Fruit fly (Drosophila melanogaster) whole organism, embryonic: ENCODE data around the gene Fic.
A peak's percentile ranks its signal among the peaks of the same experiment; 100 is the strongest.

ENCODE experiments used
- Asciz ChIP-seq: fragments of 200-800 bp; sonication (Bioruptor generic); optimal IDR thresholded peaks from 2 replicates; lab custom pipeline; 2017; ENCODE audit warnings: missing biosample characterization, mild to moderate bottlenecking, missing genetic modification characterization, missing genetic modification reagents
- BtbVII ChIP-seq: fragments of 200-800 bp; sonication (Bioruptor generic); optimal IDR thresholded peaks from 3 replicates; lab custom pipeline; 2017; ENCODE audit warnings: missing biosample characterization, mild to moderate bottlenecking, missing genetic modification characterization
- CG10543 ChIP-seq: fragments of 200-800 bp; sonication (Bioruptor generic); optimal IDR thresholded peaks from 3 replicates; lab custom pipeline; 2017; ENCODE audit warnings: missing biosample characterization, mild to moderate bottlenecking, missing genetic modification characterization, moderate library complexity
- CG13775 ChIP-seq: fragments of 200-800 bp; sonication (Bioruptor generic); optimal IDR thresholded peaks from 3 replicates; lab custom pipeline; 2017; ENCODE audit warnings: missing biosample characterization, mild to moderate bottlenecking, missing genetic modification characterization
- CG14441 ChIP-seq: fragments of 200-800 bp; sonication (Bioruptor generic); IDR thresholded peaks from 2 replicates; pipeline ENCODE4 v1.3.6; 2022; ENCODE audit warnings: missing biosample characterization, missing genetic modification characterization
- CG18011 ChIP-seq: fragments of 200-800 bp; sonication (Bioruptor generic); optimal IDR thresholded peaks from 2 replicates; lab custom pipeline; 2017; ENCODE audit warnings: missing biosample characterization, missing genetic modification characterization, mild to moderate bottlenecking, moderate library complexity, missing genotype
- CG31441 ChIP-seq: fragments of 200-800 bp; sonication (Bioruptor generic); IDR thresholded peaks from 2 replicates; pipeline ENCODE4 v1.3.6; 2022; ENCODE audit warnings: missing biosample characterization, missing genetic modification characterization
- CG34376 ChIP-seq: fragments of 200-800 bp; sonication (Bioruptor generic); optimal IDR thresholded peaks from 2 replicates; lab custom pipeline; 2018; ENCODE audit warnings: missing biosample characterization, mild to moderate bottlenecking, missing genetic modification characterization
- CG42726 ChIP-seq: fragments of 200-800 bp; sonication (Bioruptor generic); IDR thresholded peaks from 2 replicates; pipeline ENCODE4 v1.3.6; 2022; ENCODE audit warnings: missing biosample characterization, missing genetic modification characterization; ENCODE audit not compliant: partially characterized antibody
- CG4617 ChIP-seq: fragments of 200-800 bp; sonication (Bioruptor generic); optimal IDR thresholded peaks from 3 replicates; lab custom pipeline; 2016; ENCODE audit warnings: missing biosample characterization, missing genetic modification characterization, borderline replicate concordance
- CG7556 ChIP-seq: fragments of 200-800 bp; sonication (Bioruptor generic); optimal IDR thresholded peaks from 2 replicates; lab custom pipeline; 2017; ENCODE audit warnings: missing biosample characterization, mild to moderate bottlenecking, missing genetic modification characterization
- CG7839 ChIP-seq: fragments of 200-800 bp; sonication (Bioruptor generic); optimal IDR thresholded peaks from 3 replicates; lab custom pipeline; 2018; ENCODE audit warnings: missing biosample characterization, mild to moderate bottlenecking, missing genetic modification characterization, moderate library complexity
- CG7928 ChIP-seq: fragments of 200-800 bp; sonication (Bioruptor generic); optimal IDR thresholded peaks from 2 replicates; lab custom pipeline; 2017; ENCODE audit warnings: missing biosample characterization, mild to moderate bottlenecking, missing genetic modification characterization
- CG8281 ChIP-seq: fragments of 200-800 bp; sonication (Bioruptor generic); optimal IDR thresholded peaks from 2 replicates; lab custom pipeline; 2018; ENCODE audit warnings: missing biosample characterization, mild to moderate bottlenecking, missing genetic modification characterization, moderate library complexity
- CG8290 ChIP-seq, 3 experiments: fragments of 200-800 bp; sonication (Bioruptor generic); optimal IDR thresholded peaks; 2 replicates each; lab custom pipeline; 2016 to 2019; ENCODE audit warnings: missing biosample characterization in 3 of 3, missing genetic modification characterization in 3 of 3, mild to moderate bottlenecking in 2 of 3, moderate library complexity in 1 of 3
- CG8478 ChIP-seq: fragments of >200 bp; optimal IDR thresholded peaks from 2 replicates; lab custom pipeline; 2018
- CG8765 ChIP-seq: fragments of 200-800 bp; sonication (Bioruptor generic); IDR thresholded peaks from 2 replicates; pipeline ENCODE4 v1.3.6; 2022; ENCODE audit warnings: missing biosample characterization, missing genetic modification characterization
- CG9797 ChIP-seq: fragments of 200-800 bp; sonication (Bioruptor generic); optimal IDR thresholded peaks from 3 replicates; lab custom pipeline; 2018; ENCODE audit warnings: missing biosample characterization, mild to moderate bottlenecking, missing genetic modification characterization
- CG9876 ChIP-seq: fragments of 200-800 bp; sonication (Bioruptor generic); optimal IDR thresholded peaks from 2 replicates; lab custom pipeline; 2016; ENCODE audit warnings: missing biosample characterization, missing genetic modification characterization
- Doc3 ChIP-seq: fragments of 200-800 bp; sonication (Bioruptor generic); IDR thresholded peaks from 3 replicates; pipeline ENCODE4 v1.3.6; 2022; ENCODE audit warnings: missing biosample characterization, missing genetic modification characterization; ENCODE audit not compliant: partially characterized antibody
- E2f1 ChIP-seq: fragments of 200-800 bp; sonication (Bioruptor generic); IDR thresholded peaks from 2 replicates; pipeline ENCODE4 v1.3.6; 2022; ENCODE audit warnings: missing biosample characterization, missing genetic modification characterization
- HLHmδ ChIP-seq: fragments of 200-800 bp; sonication (Bioruptor generic); optimal IDR thresholded peaks from 2 replicates; lab custom pipeline; 2018; ENCODE audit warnings: missing biosample characterization, mild to moderate bottlenecking, missing genetic modification characterization, moderate library complexity
- Neu2 ChIP-seq: fragments of 200-800 bp; sonication (Bioruptor generic); optimal IDR thresholded peaks from 3 replicates; lab custom pipeline; 2016; ENCODE audit warnings: missing biosample characterization, missing genetic modification characterization, borderline replicate concordance
- Nf-YB ChIP-seq: fragments of 200-800 bp; sonication (Bioruptor generic); optimal IDR thresholded peaks from 3 replicates; lab custom pipeline; 2019; ENCODE audit warnings: missing biosample characterization, mild to moderate bottlenecking, missing genetic modification characterization, moderate library complexity
- Ravus ChIP-seq: fragments of 200-800 bp; sonication (Bioruptor generic); IDR thresholded peaks from 2 replicates; pipeline ENCODE4 v1.3.6; 2022; ENCODE audit warnings: missing biosample characterization, missing genetic modification characterization
- Sin3A ChIP-seq: fragments of >200 bp; optimal IDR thresholded peaks from 2 replicates; lab custom pipeline; 2018
- Xbp1 ChIP-seq: fragments of 200-800 bp; sonication (Bioruptor generic); optimal IDR thresholded peaks from 3 replicates; lab custom pipeline; 2016; ENCODE audit warnings: missing biosample characterization, mild to moderate bottlenecking, missing genetic modification characterization
- YL-1 ChIP-seq: fragments of 200-800 bp; sonication (Bioruptor generic); optimal IDR thresholded peaks from 3 replicates; lab custom pipeline; 2017; ENCODE audit warnings: missing biosample characterization, mild to moderate bottlenecking, missing genetic modification characterization
- aop ChIP-seq: fragments of 200-800 bp; sonication (Bioruptor generic); IDR thresholded peaks from 2 replicates; pipeline ENCODE4 v1.3.6; 2022; ENCODE audit warnings: missing biosample characterization, missing genetic modification characterization
- ato ChIP-seq: fragments of 200-800 bp; sonication (Bioruptor generic); IDR thresholded peaks from 2 replicates; pipeline ENCODE4 v1.3.6; 2022; ENCODE audit warnings: missing biosample characterization, missing genetic modification characterization; ENCODE audit not compliant: partially characterized antibody
- bbx ChIP-seq: fragments of 200-800 bp; sonication (Bioruptor generic); IDR thresholded peaks from 2 replicates; pipeline ENCODE4 v1.3.6; 2022; ENCODE audit warnings: missing biosample characterization, missing genetic modification characterization; ENCODE audit not compliant: partially characterized antibody
- bcd ChIP-seq: fragments of 200-800 bp; sonication (Bioruptor generic); optimal IDR thresholded peaks from 2 replicates; lab custom pipeline; 2017; ENCODE audit warnings: missing biosample characterization, mild to moderate bottlenecking, missing genetic modification characterization
- chif ChIP-seq, 2 experiments: fragments of 200-800 bp; sonication (Bioruptor generic); optimal IDR thresholded peaks; 3 replicates each; lab custom pipeline; 2016; ENCODE audit warnings: missing biosample characterization in 2 of 2, missing genetic modification characterization in 2 of 2
- dm ChIP-seq: fragments of 200-800 bp; sonication (Bioruptor generic); optimal IDR thresholded peaks from 3 replicates; lab custom pipeline; 2016; ENCODE audit warnings: missing biosample characterization, missing genetic modification characterization
- fd64A ChIP-seq: fragments of 200-800 bp; sonication (Bioruptor generic); optimal IDR thresholded peaks from 3 replicates; lab custom pipeline; 2018; ENCODE audit warnings: missing biosample characterization, mild to moderate bottlenecking, missing genetic modification characterization
- h ChIP-seq: fragments of >200 bp; optimal IDR thresholded peaks from 2 replicates; lab custom pipeline; 2017
- inv ChIP-seq: fragments of 200-800 bp; sonication (Bioruptor generic); IDR thresholded peaks from 2 replicates; pipeline ENCODE4 v1.3.6; 2022; ENCODE audit warnings: missing biosample characterization, missing genetic modification characterization; ENCODE audit not compliant: partially characterized antibody
- mirr ChIP-seq: fragments of 200-800 bp; sonication (Bioruptor generic); optimal IDR thresholded peaks from 3 replicates; lab custom pipeline; 2018; ENCODE audit warnings: missing biosample characterization, mild to moderate bottlenecking, missing genetic modification characterization
- org-1 ChIP-seq: fragments of 200-800 bp; sonication (Bioruptor generic); optimal IDR thresholded peaks from 2 replicates; lab custom pipeline; 2017; ENCODE audit warnings: missing biosample characterization, missing genetic modification characterization
- peb ChIP-seq: fragments of 200-800 bp; sonication (Bioruptor generic); IDR thresholded peaks from 2 replicates; pipeline ENCODE4 v1.3.6; 2022; ENCODE audit warnings: missing biosample characterization, missing genetic modification characterization
- pfk ChIP-seq: fragments of 200-800 bp; sonication (Bioruptor generic); optimal IDR thresholded peaks from 2 replicates; lab custom pipeline; 2018; ENCODE audit warnings: missing biosample characterization, mild to moderate bottlenecking, missing genetic modification characterization, moderate library complexity
- pros ChIP-seq: fragments of 200-800 bp; sonication (Bioruptor generic); optimal IDR thresholded peaks from 3 replicates; lab custom pipeline; 2019; ENCODE audit warnings: missing biosample characterization, mild to moderate bottlenecking, missing genetic modification characterization, moderate library complexity
- schlank ChIP-seq: fragments of 200-800 bp; sonication (Bioruptor generic); optimal IDR thresholded peaks from 2 replicates; lab custom pipeline; 2018; ENCODE audit warnings: missing biosample characterization, mild to moderate bottlenecking, missing genetic modification characterization
- sima ChIP-seq: fragments of 200-800 bp; sonication (Bioruptor generic); optimal IDR thresholded peaks from 2 replicates; lab custom pipeline; 2016; ENCODE audit warnings: missing biosample characterization, missing genetic modification characterization
- slp2 ChIP-seq: fragments of 200-800 bp; sonication (Bioruptor generic); optimal IDR thresholded peaks from 2 replicates; lab custom pipeline; 2016; ENCODE audit warnings: missing biosample characterization, missing genetic modification characterization
- sug ChIP-seq: fragments of 200-800 bp; optimal IDR thresholded peaks from 2 replicates; lab custom pipeline; 2019; ENCODE audit warnings: missing biosample characterization, mild to moderate bottlenecking, missing genetic modification characterization, moderate library complexity
- tgo ChIP-seq: fragments of 200-800 bp; sonication (Bioruptor generic); IDR thresholded peaks from 3 replicates; pipeline ENCODE4 v1.3.6; 2022; ENCODE audit warnings: missing biosample characterization, missing genetic modification characterization
- twi ChIP-seq: fragments of 200-800 bp; optimal IDR thresholded peaks from 2 replicates; lab custom pipeline; 2019; ENCODE audit warnings: missing biosample characterization, mild to moderate bottlenecking, missing genetic modification characterization, moderate library complexity
- tx ChIP-seq: fragments of 200-800 bp; sonication (Bioruptor generic); optimal IDR thresholded peaks from 2 replicates; lab custom pipeline; 2016; ENCODE audit warnings: missing biosample characterization, missing genetic modification characterization
- vnd ChIP-seq: fragments of 200-800 bp; sonication (Bioruptor generic); IDR thresholded peaks from 3 replicates; pipeline ENCODE4 v1.3.6; 2022; ENCODE audit warnings: missing biosample characterization, missing genetic modification characterization; ENCODE audit not compliant: partially characterized antibody
- z ChIP-seq: fragments of 200-800 bp; sonication (Bioruptor generic); IDR thresholded peaks from 3 replicates; pipeline ENCODE4 v1.3.6; 2022; ENCODE audit warnings: missing biosample characterization, missing genetic modification characterization

Gene Fic

dm6 chr2L:6467509-6467908 lies 43.4 kb downstream of the Fic start, which contains the start of gene HemK1 (continued):
- TF ChIP-seq CG14441 (GFP tag; lab: Robert Waterston, UW) = no peak
- TF ChIP-seq CG9797 = peak; percentile 99
- no peak for TF ChIP-seq org-1 (GFP tag; lab: Kevin White, UChicago)
- no peak for TF ChIP-seq pfk (GFP tag; lab: Kevin White, UChicago)
- TF ChIP-seq CG7928 = no peak
- TF ChIP-seq Asciz = no peak
- TF ChIP-seq HLHmδ (GFP tag; lab: Kevin White, UChicago) = no peak
- no peak for TF ChIP-seq inv
- TF ChIP-seq h (lab: Kevin White, UChicago) = no peak
- no peak for TF ChIP-seq CG9876
- TF ChIP-seq Sin3A (lab: Kevin White, UChicago) = peak; percentile 43
- TF ChIP-seq sug (tag; lab: Kevin White, UChicago) = peak; percentile 53
- no peak for TF ChIP-seq fd64A (GFP tag; lab: Kevin White, UChicago)
- TF ChIP-seq CG42726 = no peak
- TF ChIP-seq CG34376 (GFP tag; lab: Kevin White, UChicago) = peak; percentile 40
- no peak for TF ChIP-seq peb (GFP tag; lab: Robert Waterston, UW)
- no peak for TF ChIP-seq Xbp1
- no peak for TF ChIP-seq CG8478 (lab: Kevin White, UChicago)
- no peak for TF ChIP-seq E2f1 (GFP tag; lab: Robert Waterston, UW)
- TF ChIP-seq sima = no peak
- no peak for TF ChIP-seq pros
- TF ChIP-seq BtbVII (GFP tag; lab: Kevin White, UChicago) = no peak
- no peak for TF ChIP-seq Doc3 (GFP tag; lab: Robert Waterston, UW)
- TF ChIP-seq CG8765 = no peak
- no peak for TF ChIP-seq tgo (GFP tag; lab: Robert Waterston, UW)
- no peak for TF ChIP-seq tx (GFP tag; lab: Kevin White, UChicago)
- TF ChIP-seq slp2 (GFP tag; lab: Kevin White, UChicago) = no peak
- TF ChIP-seq CG31441 (GFP tag; lab: Robert Waterston, UW) = no peak
- no peak for TF ChIP-seq CG8281
- no peak for TF ChIP-seq schlank (tag; lab: Kevin White, UChicago)
- peak; percentile 7 for TF ChIP-seq Nf-YB (GFP tag; lab: Kevin White, UChicago)
- TF ChIP-seq bbx (GFP tag; lab: Robert Waterston, UW) = no peak
- TF ChIP-seq twi (tag; lab: Kevin White, UChicago) = no peak
- TF ChIP-seq mirr (GFP tag; lab: Kevin White, UChicago) = peak; percentile 0
- no peak for TF ChIP-seq CG13775 (GFP tag; lab: Kevin White, UChicago)
- TF ChIP-seq Ravus = no peak
- TF ChIP-seq Neu2 (GFP tag; lab: Kevin White, UChicago) = no peak
- TF ChIP-seq CG10543 (GFP tag; lab: Kevin White, UChicago) = no peak
- TF ChIP-seq CG7556 (GFP tag; lab: Kevin White, UChicago) = no peak
- peak; percentile 55 for TF ChIP-seq CG4617 (GFP tag; lab: Kevin White, UChicago)
- no peak for TF ChIP-seq bcd (GFP tag; lab: Kevin White, UChicago)
- no peak for TF ChIP-seq z (GFP tag; lab: Robert Waterston, UW)
- peak; percentile 69 for TF ChIP-seq YL-1 (GFP tag; lab: Kevin White, UChicago)
- TF ChIP-seq aop (GFP tag; lab: Robert Waterston, UW) = no peak
- no peak for TF ChIP-seq CG7839 (tag; lab: Kevin White, UChicago)
- TF ChIP-seq vnd = no peak
- TF ChIP-seq ato (GFP tag; lab: Robert Waterston, UW) = 0 out of 2 replicates have a peak, but pooled peaks have one; percentile 45
- TF ChIP-seq dm (GFP tag; lab: Kevin White, UChicago) = no peak
- no peak for TF ChIP-seq CG18011
- TF ChIP-seq chif (GFP tag; optimal IDR thresholded peaks at IDR 0.05; lab: Kevin White, UChicago) = no peak
- no peak for TF ChIP-seq CG8290 (GFP tag; optimal IDR thresholded peaks at IDR 0.05; lab: Kevin White, UChicago)
- peak in 1 of 2 experiments; percentile 80 for TF ChIP-seq CG8290 (tag; optimal IDR thresholded peaks at IDR 0.05; lab: Kevin White, UChicago)
